Worm (Caenorhabditis elegans) whole organism, L1 larva: ENCODE data around the gene col-162.

Experiments used
- C04F5.9 ChIP-seq: sonication (generic microtip); optimal IDR thresholded peaks from 2 replicates; lab custom pipeline; 2016; ENCODE audit warnings: missing genetic modification characterization, missing compliant biosample characterization
- C16A3.4 ChIP-seq: fragments of 150-350 bp; optimal IDR thresholded peaks from 2 replicates; lab custom pipeline; 2014; ENCODE audit warnings: missing biosample characterization, missing genetic modification characterization
- F16B12.6 ChIP-seq: fragments of 150-350 bp; optimal IDR thresholded peaks from 2 replicates; lab custom pipeline; 2014; ENCODE audit warnings: missing biosample characterization, missing genetic modification characterization
- Y116A8C.19 ChIP-seq: sonication (generic microtip); optimal IDR thresholded peaks from 2 replicates; lab custom pipeline; 2016; ENCODE audit warnings: missing compliant biosample characterization, missing genetic modification characterization, borderline replicate concordance
- alr-1 ChIP-seq: fragments of 200-800 bp; sonication (Bioruptor generic); optimal IDR thresholded peaks from 2 replicates; lab custom pipeline; 2018; ENCODE audit warnings: borderline replicate concordance, mild to moderate bottlenecking, missing genetic modification characterization, missing compliant biosample characterization
- aly-2 ChIP-seq: fragments of 150-350 bp; optimal IDR thresholded peaks from 2 replicates; lab custom pipeline; 2014; ENCODE audit warnings: missing biosample characterization, missing genetic modification characterization
- ama-1 ChIP-seq: fragments of 150-350 bp; optimal IDR thresholded peaks from 2 replicates; lab custom pipeline; 2014
- blmp-1 ChIP-seq: fragments of 150-350 bp; optimal IDR thresholded peaks from 2 replicates; lab custom pipeline; 2014; ENCODE audit warnings: missing biosample characterization, missing genetic modification characterization
- ceh-8 ChIP-seq: fragments of 200-800 bp; sonication (Bioruptor generic); optimal IDR thresholded peaks from 2 replicates; lab custom pipeline; 2018; ENCODE audit warnings: mild to moderate bottlenecking, missing genetic modification characterization, moderate library complexity, missing compliant biosample characterization
- ceh-90 ChIP-seq: sonication (generic microtip); optimal IDR thresholded peaks from 2 replicates; lab custom pipeline; 2016; ENCODE audit warnings: missing genetic modification characterization, missing compliant biosample characterization
- ces-1 ChIP-seq: fragments of 150-350 bp; optimal IDR thresholded peaks from 2 replicates; lab custom pipeline; 2014; ENCODE audit warnings: missing biosample characterization, missing genetic modification reagents, missing genetic modification characterization
- efl-3 ChIP-seq: fragments of 200-800 bp; sonication (Bioruptor generic); optimal IDR thresholded peaks from 2 replicates; lab custom pipeline; 2018; ENCODE audit warnings: mild to moderate bottlenecking, missing genetic modification characterization, missing compliant biosample characterization
- elt-2 ChIP-seq: sonication (generic microtip); optimal IDR thresholded peaks from 2 replicates; lab custom pipeline; 2016; ENCODE audit warnings: missing genetic modification characterization, mild to moderate bottlenecking, inconsistent platforms, missing compliant biosample characterization, missing genetic modification reagents
- fkh-10 ChIP-seq: sonication (generic microtip); optimal IDR thresholded peaks from 2 replicates; lab custom pipeline; 2017; ENCODE audit warnings: missing biosample characterization, missing genetic modification reagents, missing genetic modification characterization
- fkh-8 ChIP-seq: sonication (generic microtip); optimal IDR thresholded peaks from 2 replicates; lab custom pipeline; 2016; ENCODE audit warnings: mild to moderate bottlenecking, missing genetic modification characterization, missing compliant biosample characterization
- hlh-17 ChIP-seq: fragments of 200-800 bp; sonication (Bioruptor generic); optimal IDR thresholded peaks from 2 replicates; lab custom pipeline; 2018; ENCODE audit warnings: missing genetic modification characterization, mild to moderate bottlenecking, missing compliant biosample characterization, moderate library complexity, borderline replicate concordance
- irx-1 ChIP-seq: sonication (generic microtip); optimal IDR thresholded peaks from 2 replicates; lab custom pipeline; 2016; ENCODE audit warnings: missing genetic modification characterization, missing compliant biosample characterization
- lin-39 ChIP-seq: fragments of 150-350 bp; optimal IDR thresholded peaks from 2 replicates; lab custom pipeline; 2014; ENCODE audit warnings: missing biosample characterization, missing genetic modification reagents, missing genetic modification characterization
- lir-3 ChIP-seq: sonication (generic microtip); optimal IDR thresholded peaks from 2 replicates; lab custom pipeline; 2016; ENCODE audit warnings: mild to moderate bottlenecking, missing genetic modification characterization, moderate library complexity, missing compliant biosample characterization; ENCODE audit not compliant: poor library complexity
- mef-2 ChIP-seq: fragments of 150-350 bp; optimal IDR thresholded peaks from 2 replicates; lab custom pipeline; 2014; ENCODE audit warnings: missing biosample characterization, missing genetic modification characterization
- mep-1 ChIP-seq: fragments of 150-350 bp; optimal IDR thresholded peaks from 2 replicates; lab custom pipeline; 2014; ENCODE audit warnings: missing biosample characterization, missing genetic modification characterization
- nhr-12 ChIP-seq: sonication (generic microtip); optimal IDR thresholded peaks from 2 replicates; lab custom pipeline; 2017; ENCODE audit warnings: missing biosample characterization, missing genetic modification characterization
- nhr-19 ChIP-seq: fragments of 200-800 bp; sonication (Bioruptor generic); conservative IDR thresholded peaks from 2 replicates; pipeline ENCODE4 v1.3.6; 2022; ENCODE audit warnings: missing genetic modification characterization, missing compliant biosample characterization
- nhr-47 ChIP-seq: sonication (generic microtip); optimal IDR thresholded peaks from 2 replicates; lab custom pipeline; 2016; ENCODE audit warnings: mild to moderate bottlenecking, missing genetic modification characterization, moderate library complexity, missing compliant biosample characterization
- nhr-77 ChIP-seq: fragments of 150-350 bp; optimal IDR thresholded peaks from 2 replicates; lab custom pipeline; 2014; ENCODE audit warnings: missing biosample characterization, missing genetic modification characterization
- nhr-85 ChIP-seq: sonication (generic microtip); peaks from one replicate; lab custom pipeline; 2016; ENCODE audit warnings: missing genetic modification characterization, inconsistent platforms, missing compliant biosample characterization
- snu-23 ChIP-seq: sonication (generic microtip); optimal IDR thresholded peaks from 2 replicates; lab custom pipeline; 2016; ENCODE audit warnings: missing genetic modification characterization, missing compliant biosample characterization
- tbx-2 ChIP-seq: sonication (generic microtip); optimal IDR thresholded peaks from 2 replicates; lab custom pipeline; 2016; ENCODE audit warnings: missing genetic modification characterization, missing compliant biosample characterization
- unc-62 ChIP-seq: fragments of 150-350 bp; optimal IDR thresholded peaks from 2 replicates; lab custom pipeline; 2014; ENCODE audit warnings: missing biosample characterization, missing genetic modification reagents, missing genetic modification characterization
- unc-98 ChIP-seq: fragments of 200-800 bp; sonication (Bioruptor generic); IDR thresholded peaks from 2 replicates; pipeline ENCODE4 v1.3.6; 2022; ENCODE audit warnings: missing genetic modification characterization, missing compliant biosample characterization
- zag-1 ChIP-seq: fragments of 150-350 bp; optimal IDR thresholded peaks from 2 replicates; lab custom pipeline; 2014; ENCODE audit warnings: missing biosample characterization, missing genetic modification characterization
- ztf-11 ChIP-seq, 2 experiments: sonication (generic microtip); optimal IDR thresholded peaks; 2 replicates each; lab custom pipeline; 2016 to 2017; ENCODE audit warnings: missing genetic modification characterization in 2 of 2, missing biosample characterization in 1 of 2, missing compliant biosample characterization in 1 of 2
- ztf-4 ChIP-seq: fragments of 150-350 bp; optimal IDR thresholded peaks from 2 replicates; lab custom pipeline; 2014; ENCODE audit warnings: missing biosample characterization, missing genetic modification characterization

The col-162 gene

DNA sequence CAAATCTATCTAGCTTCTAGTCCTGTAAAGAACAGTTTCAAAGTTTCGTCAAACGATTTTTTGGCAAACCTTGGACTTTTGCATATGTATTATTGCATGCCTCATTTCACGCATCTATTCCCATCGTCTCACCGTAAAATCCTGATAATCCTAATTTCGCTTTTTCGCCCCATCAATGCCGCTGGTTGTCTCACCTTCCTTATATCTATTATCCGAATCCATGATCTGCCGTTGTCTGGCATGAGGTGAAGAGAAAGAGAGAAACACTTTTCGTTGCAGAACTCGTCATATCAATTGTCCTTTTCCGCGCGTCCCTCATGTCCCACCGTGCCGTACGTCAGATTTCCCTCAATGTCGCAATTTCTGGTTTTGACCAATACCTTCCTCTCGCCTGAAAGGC is 27.2 kb upstream of the col-162 start, which contains the start of gene cut-2:
Gene cut-2 (plus strand): TSS at position 365 of the 400 bp plus-strand sequence.
- TF ChIP-seq ces-1 (GFP tag; lab: Kevin White, UChicago) (no peak), blmp-1 (tag; lab: Kevin White, UChicago) (peak; percentile 63), nhr-85 (tag; lab: Kevin White, UChicago) (peak; percentile 35)
- TF ChIP-seq, all 84 proteins: peak for 2

DNA sequence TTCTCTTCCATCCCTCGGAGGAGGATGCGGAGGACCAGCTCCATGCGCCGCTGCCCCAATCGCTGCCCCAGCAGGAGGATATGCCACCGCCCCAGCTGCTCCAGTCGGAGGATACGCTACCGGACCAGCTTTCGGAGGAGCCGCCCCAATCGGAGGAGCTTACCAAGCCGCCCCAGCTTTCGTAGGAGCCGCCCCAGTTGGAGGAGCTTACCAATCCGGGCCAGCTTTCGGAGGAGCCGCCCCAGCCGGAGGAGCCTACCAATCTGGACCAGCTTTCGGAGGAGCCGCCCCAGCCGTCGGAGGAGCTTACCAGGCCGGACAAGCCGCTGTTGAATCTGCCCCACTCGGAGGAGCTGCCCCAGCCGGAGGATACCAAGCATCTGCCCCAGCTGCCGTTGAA is 26.3 kb upstream of the col-162 start:
- TF ChIP-seq irx-1 (tag; lab: Kevin White, UChicago) = no peak
- peak; percentile 71 for TF ChIP-seq ceh-8 (GFP tag; lab: Kevin White, UChicago)

DNA sequence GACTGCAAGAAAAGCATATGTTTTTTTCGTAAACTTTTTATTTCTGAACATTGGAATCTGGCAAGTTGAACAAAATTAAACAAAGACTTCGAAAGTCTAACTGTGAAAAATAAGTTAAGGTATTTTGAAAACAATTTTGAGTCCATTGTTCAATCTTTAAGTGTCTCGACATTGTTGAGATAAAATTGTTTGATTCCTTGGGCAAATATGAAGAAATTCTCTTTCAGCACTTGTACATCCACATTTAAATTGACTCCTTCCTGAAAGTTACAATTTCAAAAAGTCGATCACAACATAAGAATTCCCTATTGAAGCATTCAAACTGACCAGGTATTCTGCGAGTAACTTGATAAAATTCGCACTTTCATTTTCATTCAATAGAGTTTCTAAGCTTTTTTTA is 25.7 kb upstream of the col-162 start:
- TF ChIP-seq Y116A8C.19 = no peak
- peak; percentile 17 for TF ChIP-seq ztf-4
- no peak for TF ChIP-seq nhr-85 (tag; lab: Kevin White, UChicago)

DNA sequence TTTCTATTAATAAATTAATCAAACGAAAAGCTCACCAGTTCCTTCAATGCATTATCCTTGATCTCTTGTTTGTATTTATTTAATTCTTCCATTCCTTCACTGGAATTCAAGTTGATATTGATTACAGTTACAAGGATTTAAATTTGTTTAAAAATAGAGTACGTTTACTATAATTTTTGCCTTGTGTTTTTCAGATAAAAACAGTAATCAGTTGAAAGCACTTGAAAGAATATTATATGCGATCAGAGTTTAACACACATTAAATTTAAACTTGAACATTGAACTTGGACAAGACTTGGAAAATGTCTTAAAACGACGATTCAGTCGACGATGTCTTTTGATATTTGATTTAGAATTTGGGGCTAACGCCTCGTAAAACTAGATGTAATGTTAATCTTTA is 24.2 kb upstream of the col-162 start, which contains the start of gene F53F1.6:
Gene F53F1.6 (minus strand): TSS at position 101 of the 400 bp plus-strand sequence.
- TF ChIP-seq ztf-11 (tag; optimal IDR thresholded peaks at IDR 0.05; lab: Kevin White, UChicago) = no peak
- TF ChIP-seq ceh-90 (tag; lab: Kevin White, UChicago) = no peak
- TF ChIP-seq C04F5.9 = no peak
- TF ChIP-seq unc-98 (GFP tag; lab: Robert Waterston, UW) = no peak
- no peak for TF ChIP-seq nhr-12
- no peak for TF ChIP-seq nhr-19
- TF ChIP-seq snu-23 (GFP tag; lab: Kevin White, UChicago) = no peak
- no peak for TF ChIP-seq mef-2 (tag; lab: Kevin White, UChicago)
- TF ChIP-seq zag-1 = no peak
- no peak for TF ChIP-seq alr-1 (tag; lab: Kevin White, UChicago)
- no peak for TF ChIP-seq C16A3.4
- TF ChIP-seq efl-3 (GFP tag; lab: Kevin White, UChicago) = no peak

DNA sequence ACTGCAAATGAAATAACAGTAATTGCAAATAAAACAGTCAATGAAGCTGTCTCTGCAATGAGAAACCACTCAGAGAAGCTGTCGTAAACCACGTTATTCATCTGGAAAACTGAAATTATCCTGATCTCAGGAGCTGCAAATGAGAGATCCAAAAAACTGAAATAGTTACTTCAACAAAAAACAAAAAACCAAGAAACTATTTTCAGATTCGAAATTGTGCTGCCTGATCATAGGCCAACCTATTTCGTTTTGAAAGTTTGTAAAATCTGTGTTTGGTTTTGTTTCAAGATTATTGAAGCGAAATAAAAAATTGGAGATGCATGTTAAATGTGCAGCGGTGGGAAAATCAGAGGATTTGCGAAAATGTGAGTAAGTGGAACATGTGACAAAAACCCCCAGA is 21.1 kb upstream of the col-162 start, which contains the start of gene srv-8:
Gene srv-8 (minus strand): TSS at position 101 of the 400 bp plus-strand sequence.
- TF ChIP-seq fkh-8 (tag; lab: Kevin White, UChicago) = peak; percentile 45
- no peak for TF ChIP-seq aly-2 (tag; lab: Kevin White, UChicago)

DNA sequence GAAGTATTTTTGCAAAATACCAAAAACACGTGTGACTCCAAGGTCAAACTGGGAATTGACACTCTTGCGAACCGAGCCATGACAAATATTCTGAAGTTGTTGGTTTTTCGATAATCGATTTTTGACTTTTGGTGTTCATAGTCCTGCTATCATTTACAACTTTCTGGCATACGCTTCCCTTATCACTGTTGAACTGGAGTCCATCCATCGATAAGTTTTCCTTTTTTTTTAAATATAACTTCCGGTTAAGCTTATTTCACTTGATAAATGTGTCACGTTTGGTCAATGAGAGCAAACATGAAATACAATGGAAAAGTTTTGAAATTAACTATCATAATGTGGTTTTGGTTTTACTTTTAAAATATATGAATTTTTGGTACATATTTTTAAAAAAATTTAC is 20.1 kb upstream of the col-162 start:
- TF ChIP-seq unc-62 (GFP tag; lab: Kevin White, UChicago) (no peak), elt-2 (tag; lab: Kevin White, UChicago) (peak; percentile 90)

DNA sequence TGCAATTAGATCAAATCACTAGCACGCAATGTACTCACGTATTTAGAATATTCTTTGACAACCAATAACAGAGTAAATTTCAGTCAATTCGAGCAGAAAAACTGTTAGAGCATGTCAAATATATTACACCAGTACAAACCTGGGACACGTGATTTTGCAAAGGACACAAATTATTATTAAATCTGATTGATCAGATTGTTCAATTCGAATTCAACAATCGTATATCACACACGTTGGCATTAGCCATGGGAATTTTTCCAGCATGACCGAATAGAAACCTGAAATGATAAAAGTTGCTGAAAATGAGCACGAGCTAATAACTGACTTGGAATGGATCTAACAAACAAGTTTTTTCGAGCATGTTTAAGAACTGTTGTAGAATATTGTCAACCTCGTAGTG is 18.7 kb upstream of the col-162 start, which contains the start of gene srv-9:
Gene srv-9 (minus strand): TSS at position 101 of the 400 bp plus-strand sequence.
- TF ChIP-seq hlh-17 (GFP tag; lab: Kevin White, UChicago) = no peak
- TF ChIP-seq tbx-2 (tag; lab: Kevin White, UChicago) = no peak
- TF ChIP-seq lir-3 (tag; lab: Kevin White, UChicago) = no peak
- no peak for TF ChIP-seq ama-1 (lab: Kevin White, UChicago)
- TF ChIP-seq nhr-77 (tag; lab: Kevin White, UChicago) = no peak
- no peak for TF ChIP-seq fkh-10 (GFP tag; lab: Kevin White, UChicago)
- TF ChIP-seq mep-1 (tag; lab: Kevin White, UChicago) = no peak
- no peak for TF ChIP-seq ceh-90 (tag; lab: Kevin White, UChicago)
- TF ChIP-seq nhr-47 (tag; lab: Kevin White, UChicago) = no peak
- no peak for TF ChIP-seq F16B12.6 (tag; lab: Kevin White, UChicago)
- TF ChIP-seq lin-39 (tag; lab: Kevin White, UChicago) = no peak
- no peak for TF ChIP-seq nhr-19
